Worm (Caenorhabditis elegans) whole organism, mixed stage, embryonic: ENCODE measurements around the gene clc-19.

Experiments used
- mls-2 ChIP-seq: sonication (generic microtip); optimal IDR thresholded peaks from 2 replicates; lab custom pipeline; 2016; ENCODE audit warnings: mild to moderate bottlenecking, missing genetic modification characterization, moderate library complexity, missing compliant biosample characterization
- nhr-237 ChIP-seq: fragments of 150-350 bp; optimal IDR thresholded peaks from 2 replicates; lab custom pipeline; 2014; ENCODE audit warnings: missing biosample characterization, missing genetic modification characterization
- pha-4 ChIP-seq: fragments of 150-350 bp; optimal IDR thresholded peaks from 2 replicates; lab custom pipeline; 2018; ENCODE audit warnings: missing biosample characterization, missing genetic modification reagents, missing genetic modification characterization
- sptf-1 ChIP-seq: sonication (generic microtip); optimal IDR thresholded peaks from 2 replicates; lab custom pipeline; 2017; ENCODE audit warnings: mild to moderate bottlenecking, missing genetic modification characterization, moderate library complexity, missing compliant biosample characterization
- unc-62 ChIP-seq: fragments of 150-350 bp; optimal IDR thresholded peaks from 2 replicates; lab custom pipeline; 2014; ENCODE audit warnings: missing biosample characterization, missing genetic modification reagents, missing genetic modification characterization
- ztf-11 ChIP-seq: fragments of 150-350 bp; optimal IDR thresholded peaks from 2 replicates; lab custom pipeline; 2014; ENCODE audit warnings: missing biosample characterization, missing genetic modification characterization

ce11 chrIII:881460-881859 lies 8.1 kb upstream of the clc-19 start:
- no peak for TF ChIP-seq mls-2 (tag; lab: Kevin White, UChicago)
- no peak for TF ChIP-seq ztf-11
- TF ChIP-seq unc-62 (GFP tag; lab: Kevin White, UChicago), result no peak
- TF ChIP-seq nhr-237 (tag; lab: Kevin White, UChicago), result no peak
- TF ChIP-seq sptf-1 (tag; lab: Kevin White, UChicago), result no peak
- TF ChIP-seq pha-4, result no peak
